Worm (Caenorhabditis elegans) whole organism, L4 larva: ENCODE measurements around the gene B0252.8.

Experiments used
- zag-1 ChIP-seq: fragments of 150-350 bp; optimal IDR thresholded peaks from 2 replicates; lab custom pipeline; 2014; ENCODE audit warnings: missing biosample characterization, missing genetic modification characterization
- ztf-11 ChIP-seq: fragments of 150-350 bp; optimal IDR thresholded peaks from 2 replicates; lab custom pipeline; 2014; ENCODE audit warnings: missing biosample characterization, missing genetic modification characterization

ce11 chrII:6919363-6919851 lies 3.4 kb downstream of the B0252.8 start, which contains the start of gene B0252.1:
- no peak for TF ChIP-seq zag-1 (tag; lab: Kevin White, UChicago)
- no peak for TF ChIP-seq ztf-11 (tag; lab: Kevin White, UChicago)
